Fruit fly (Drosophila melanogaster) whole organism, prepupa: ENCODE data around the gene CtsF.

ENCODE experiments used
- CG3032 ChIP-seq: fragments of 200-800 bp; optimal IDR thresholded peaks from 2 replicates; lab custom pipeline; 2019; ENCODE audit warnings: missing biosample characterization, mild to moderate bottlenecking, missing genetic modification characterization, moderate library complexity
- CG32006 ChIP-seq: fragments of 200-800 bp; sonication (Bioruptor generic); optimal IDR thresholded peaks from 3 replicates; lab custom pipeline; 2017; ENCODE audit warnings: missing biosample characterization, mild to moderate bottlenecking, missing genetic modification characterization
- CG6163 ChIP-seq: fragments of 200-800 bp; sonication (Bioruptor generic); IDR thresholded peaks from 3 replicates; pipeline ENCODE4 v1.3.6; 2022; ENCODE audit warnings: missing biosample characterization, missing genetic modification characterization
- CG7368 ChIP-seq: fragments of 200-800 bp; sonication (Bioruptor generic); optimal IDR thresholded peaks from 3 replicates; lab custom pipeline; 2016; ENCODE audit warnings: missing biosample characterization, missing genetic modification characterization
- CG8119 ChIP-seq: fragments of 200-800 bp; sonication (Bioruptor generic); IDR thresholded peaks from 3 replicates; pipeline ENCODE4 v1.3.6; 2022; ENCODE audit warnings: missing biosample characterization, missing genetic modification characterization
- Eip93F ChIP-seq: fragments of 200-800 bp; sonication (Bioruptor generic); optimal IDR thresholded peaks from 2 replicates; lab custom pipeline; 2016; ENCODE audit warnings: missing biosample characterization, mild to moderate bottlenecking, missing genetic modification characterization
- Ets21C ChIP-seq: fragments of 200-800 bp; sonication (Bioruptor generic); optimal IDR thresholded peaks from 3 replicates; lab custom pipeline; 2016; ENCODE audit warnings: missing biosample characterization, missing genetic modification characterization
- Lpt ChIP-seq: fragments of 200-800 bp; sonication (Bioruptor generic); optimal IDR thresholded peaks from 3 replicates; lab custom pipeline; 2016; ENCODE audit warnings: missing biosample characterization, missing genetic modification characterization
- OdsH ChIP-seq: fragments of 200-800 bp; sonication (Bioruptor generic); optimal IDR thresholded peaks from 3 replicates; lab custom pipeline; 2016; ENCODE audit warnings: missing biosample characterization, missing genetic modification characterization
- Sox102F ChIP-seq: fragments of 200-800 bp; sonication (Bioruptor generic); optimal IDR thresholded peaks from 2 replicates; lab custom pipeline; 2016; ENCODE audit warnings: missing biosample characterization, mild to moderate bottlenecking, missing genetic modification characterization
- cyc ChIP-seq: fragments of 200-800 bp; sonication (Bioruptor generic); optimal IDR thresholded peaks from 3 replicates; lab custom pipeline; 2016; ENCODE audit warnings: missing biosample characterization, missing genetic modification characterization
- salr ChIP-seq, 2 experiments: fragments of 200-800 bp; sonication (Bioruptor generic); optimal IDR thresholded peaks; 3 replicates each; lab custom pipeline; 2016 to 2018; ENCODE audit warnings: missing biosample characterization in 2 of 2, missing genetic modification characterization in 2 of 2, mild to moderate bottlenecking in 1 of 2

dm6 chr3R:5203796-5204195 is 47.7 kb downstream of the CtsF start:
- TF ChIP-seq Lpt (no peak), cyc (no peak), CG7368 (no peak), OdsH (GFP tag; lab: Kevin White, UChicago) (no peak), CG6163 (GFP tag; lab: Robert Waterston, UW) (no peak), CG3032 (no peak), Eip93F (no peak), Sox102F (GFP tag; lab: Kevin White, UChicago) (no peak), CG32006 (GFP tag; lab: Kevin White, UChicago) (no peak), CG8119 (GFP tag; lab: Robert Waterston, UW) (no peak), Ets21C (no peak), salr (GFP tag; optimal IDR thresholded peaks at IDR 0.05; lab: Kevin White, UChicago) (no peak)
